Worm (Caenorhabditis elegans): ENCODE data around the gene cnk-1.

The cnk-1 gene

DNA sequence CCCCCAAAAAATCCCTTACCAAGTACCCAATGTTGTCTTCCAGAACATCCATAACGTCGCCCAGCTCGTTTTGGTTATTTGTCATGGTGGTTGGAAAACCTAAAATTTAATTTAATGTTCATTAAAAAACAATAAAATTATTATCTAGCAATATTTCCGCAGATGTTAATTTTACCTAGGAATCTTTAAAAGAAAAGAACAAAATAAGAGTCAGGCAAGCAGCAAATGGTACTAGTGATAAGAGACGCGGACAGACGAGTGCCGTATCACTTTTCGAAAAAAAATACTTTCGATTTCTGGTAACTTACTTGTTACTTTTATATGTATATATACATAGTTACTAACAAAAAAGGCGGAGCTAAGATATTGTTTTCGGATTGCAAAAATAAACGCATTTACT lies 40.0 kb downstream of the cnk-1 start, which contains the start of gene T07A5.7:
TSS of gene T07A5.7 (minus strand) at position 101 of the 400 bp plus-strand sequence.
- TF ChIP-seq ztf-23 (GFP tag; IDR thresholded peaks at IDR 0.05) (no peak), klf-2 (GFP tag; conservative IDR thresholded peaks at IDR 0.05) (no peak), med-1 (GFP tag; optimal IDR thresholded peaks at IDR 0.05; ENCODE audit: insufficient read depth) (no peak), ref-1 (GFP tag; conservative IDR thresholded peaks at IDR 0.05) (no peak), cog-1 (tag; optimal IDR thresholded peaks at IDR 0.05) (no peak), ztf-29 (GFP tag; IDR thresholded peaks at IDR 0.05) (no peak), flt-1 (GFP tag; IDR thresholded peaks at IDR 0.05) (no peak), T22C8.4 (GFP tag; IDR thresholded peaks at IDR 0.05) (no peak), tab-1 (GFP tag; IDR thresholded peaks at IDR 0.05) (no peak)

DNA sequence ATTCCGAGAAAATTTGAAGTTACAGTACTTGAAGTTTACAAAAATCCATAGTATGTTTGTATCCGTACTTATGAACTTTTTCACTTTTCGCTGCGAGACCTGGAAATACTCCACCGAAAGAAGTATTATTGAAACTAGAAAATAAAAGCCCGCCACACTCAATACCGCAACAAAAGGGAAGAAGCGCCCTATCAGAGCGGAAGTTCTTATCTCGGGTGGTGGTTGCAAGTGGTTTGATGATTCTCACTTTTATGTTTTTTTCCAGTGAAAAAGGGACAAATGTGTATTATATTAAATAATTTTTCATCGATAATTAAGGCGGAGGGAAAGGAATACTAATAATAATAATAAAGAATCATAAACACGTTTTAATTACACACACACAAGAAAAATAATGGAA lies 43.2 kb downstream of the cnk-1 start:
- TF ChIP-seq T22C8.4 (GFP tag; IDR thresholded peaks at IDR 0.05), result no peak
- no peak for TF ChIP-seq ztf-23 (GFP tag; IDR thresholded peaks at IDR 0.05)
- no peak for TF ChIP-seq tab-1 (GFP tag; IDR thresholded peaks at IDR 0.05)
- no peak for TF ChIP-seq klf-2 (GFP tag; conservative IDR thresholded peaks at IDR 0.05)
- no peak for TF ChIP-seq med-1 (GFP tag; optimal IDR thresholded peaks at IDR 0.05; ENCODE audit: insufficient read depth)
- no peak for TF ChIP-seq ref-1 (GFP tag; conservative IDR thresholded peaks at IDR 0.05)
- no peak for TF ChIP-seq ztf-29 (GFP tag; IDR thresholded peaks at IDR 0.05)
- no peak for TF ChIP-seq cog-1 (tag; optimal IDR thresholded peaks at IDR 0.05)
- no peak for TF ChIP-seq flt-1 (GFP tag; IDR thresholded peaks at IDR 0.05)

DNA sequence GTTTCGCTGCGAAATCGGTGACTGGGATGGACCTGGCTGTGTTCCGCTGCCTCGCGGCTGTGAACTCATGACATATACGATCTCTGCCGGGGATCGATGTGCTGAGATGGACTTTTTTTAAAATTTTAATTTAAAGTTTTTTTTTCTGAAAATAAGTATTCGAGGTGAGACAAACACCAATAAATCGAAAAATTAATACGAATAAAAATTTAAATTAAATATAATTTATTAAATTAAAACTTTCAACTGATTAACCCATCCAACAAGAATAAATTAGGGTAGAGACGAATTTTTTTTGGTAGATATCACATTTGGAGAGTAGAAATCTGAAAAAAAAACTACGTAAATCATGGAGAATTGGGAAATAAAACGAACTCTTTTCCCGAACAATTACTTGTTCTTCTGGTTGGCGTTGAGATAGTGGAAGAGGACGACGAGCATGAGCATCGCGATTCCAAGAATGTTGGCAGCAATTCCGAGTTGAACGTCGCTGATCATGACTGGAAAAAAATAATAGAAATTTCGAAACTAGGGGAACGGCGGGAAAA lies 47.1 kb downstream of the cnk-1 start, which contains the start of the genes unc-50 and ostf-4:
TSS of gene unc-50 (minus strand) at position 101 of the 548 bp plus-strand sequence.
TSS of gene ostf-4 (minus strand) at position 498 of the 548 bp plus-strand sequence.
- TF ChIP-seq ztf-29 (GFP tag; IDR thresholded peaks at IDR 0.05) (no peak), med-1 (GFP tag; optimal IDR thresholded peaks at IDR 0.05; ENCODE audit: insufficient read depth) (no peak), flt-1 (GFP tag; IDR thresholded peaks at IDR 0.05) (no peak), cog-1 (tag; optimal IDR thresholded peaks at IDR 0.05) (no peak), klf-2 (GFP tag; conservative IDR thresholded peaks at IDR 0.05) (no peak), T22C8.4 (GFP tag; IDR thresholded peaks at IDR 0.05) (no peak), ref-1 (GFP tag; conservative IDR thresholded peaks at IDR 0.05) (no peak), tab-1 (GFP tag; IDR thresholded peaks at IDR 0.05) (no peak), ztf-23 (GFP tag; IDR thresholded peaks at IDR 0.05) (no peak)

DNA sequence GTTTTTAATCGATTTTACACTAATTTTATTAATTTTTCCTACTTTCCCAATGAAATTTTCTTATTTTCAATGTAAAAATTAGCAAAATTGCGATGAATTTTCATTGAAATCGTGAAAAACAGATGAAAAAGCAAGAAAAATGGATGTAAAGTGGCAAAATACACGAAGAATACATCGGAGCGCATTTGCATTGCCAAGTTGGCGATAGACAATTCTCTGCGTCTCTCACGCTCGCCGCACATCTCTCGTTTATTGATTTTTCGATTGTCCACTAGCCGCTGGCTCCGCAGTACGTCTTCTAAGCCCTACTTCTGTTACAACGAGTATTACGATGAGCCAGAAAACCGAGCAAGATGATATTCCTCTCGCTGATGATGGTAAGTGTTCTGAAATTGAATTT lies 47.7 kb downstream of the cnk-1 start, which contains the start of gene unc-69:
TSS of gene unc-69 (plus strand) at position 185 of the 400 bp plus-strand sequence.
- TF ChIP-seq klf-2 (GFP tag; conservative IDR thresholded peaks at IDR 0.05), result no peak
- peak; percentile 97 for TF ChIP-seq T22C8.4 (GFP tag; IDR thresholded peaks at IDR 0.05)
- TF ChIP-seq cog-1 (tag; optimal IDR thresholded peaks at IDR 0.05), result peak; percentile 41
- no peak for TF ChIP-seq med-1 (GFP tag; optimal IDR thresholded peaks at IDR 0.05; ENCODE audit: insufficient read depth)

DNA sequence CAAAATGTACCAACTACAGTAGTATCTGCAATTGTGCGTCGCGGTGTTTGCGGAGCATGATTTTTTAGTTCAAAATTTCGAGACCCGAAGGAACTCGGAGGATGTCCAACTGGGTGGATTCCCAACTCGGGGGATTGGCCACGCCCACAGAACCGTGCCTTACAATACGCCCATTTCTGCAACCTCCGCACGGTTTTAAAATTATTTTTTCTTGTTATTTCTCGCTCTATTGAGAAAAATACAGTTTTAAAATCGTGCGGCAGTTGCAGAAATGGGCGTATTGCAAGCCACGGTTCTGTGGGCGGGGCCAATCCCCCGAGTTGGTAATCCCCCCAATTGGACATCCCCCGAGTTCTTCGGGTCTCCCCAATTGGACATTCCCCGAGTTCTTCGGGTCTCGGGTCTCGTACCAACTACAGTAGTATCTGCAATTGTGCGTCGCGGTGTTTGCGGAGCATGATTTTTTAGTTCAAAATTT lies 49.2 kb downstream of the cnk-1 start:
- 0 out of 2 replicates have a peak, but pooled peaks have one; percentile 30 for TF ChIP-seq flt-1 (GFP tag; IDR thresholded peaks at IDR 0.05)

DNA sequence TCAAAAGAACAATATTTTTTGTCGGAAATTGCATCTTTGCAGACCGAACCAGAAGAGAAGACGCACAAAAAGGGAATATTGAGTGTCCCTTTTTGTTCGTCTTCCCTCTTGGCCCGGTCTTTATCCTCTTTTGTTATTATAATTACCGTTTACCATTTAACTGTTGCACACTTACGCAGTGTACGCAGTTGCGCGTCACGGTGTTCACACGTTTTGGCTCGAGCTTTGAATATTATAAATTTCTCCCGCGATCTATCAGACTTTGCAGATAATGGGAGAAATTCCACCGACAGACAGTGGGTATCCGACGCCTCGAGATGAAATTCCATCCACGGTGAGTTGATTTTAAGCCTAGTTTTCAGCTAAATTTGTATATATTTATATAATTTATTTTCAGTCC lies 49.7 kb downstream of the cnk-1 start, which contains the start of gene sas-7:
TSS of gene sas-7 (plus strand) at position 232 of the 400 bp plus-strand sequence.
- TF ChIP-seq ztf-23 (GFP tag; IDR thresholded peaks at IDR 0.05) (no peak), cog-1 (tag; optimal IDR thresholded peaks at IDR 0.05) (no peak), tab-1 (GFP tag; IDR thresholded peaks at IDR 0.05) (no peak), ztf-29 (GFP tag; IDR thresholded peaks at IDR 0.05) (no peak), med-1 (GFP tag; optimal IDR thresholded peaks at IDR 0.05; ENCODE audit: insufficient read depth) (no peak), klf-2 (GFP tag; conservative IDR thresholded peaks at IDR 0.05) (no peak), ref-1 (GFP tag; conservative IDR thresholded peaks at IDR 0.05) (no peak), flt-1 (GFP tag; IDR thresholded peaks at IDR 0.05) (no peak), T22C8.4 (GFP tag; IDR thresholded peaks at IDR 0.05) (no peak)

DNA sequence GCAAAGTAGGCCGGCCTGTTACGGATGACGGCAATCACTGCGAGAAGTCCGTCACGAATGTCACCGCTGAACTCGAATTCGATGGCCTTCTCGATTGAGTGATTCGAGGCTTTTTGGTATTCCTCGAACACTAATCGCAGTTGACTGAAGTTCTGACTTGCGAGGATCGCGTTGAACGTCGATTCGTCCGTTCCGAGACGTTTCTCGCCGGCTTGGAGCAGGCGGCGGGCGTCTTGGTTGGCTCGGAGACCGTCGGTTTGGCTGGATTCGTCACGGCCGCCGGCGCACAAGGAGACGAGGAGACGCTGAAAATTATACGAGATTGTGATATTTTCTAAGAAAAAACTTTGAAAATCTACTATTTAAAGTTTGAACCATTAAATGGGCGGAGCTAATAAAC lies 55.3 kb downstream of the cnk-1 start:
- TF ChIP-seq T22C8.4 (GFP tag; IDR thresholded peaks at IDR 0.05), result no peak
- no peak for TF ChIP-seq tab-1 (GFP tag; IDR thresholded peaks at IDR 0.05)
- TF ChIP-seq ref-1 (GFP tag; conservative IDR thresholded peaks at IDR 0.05), result no peak
- TF ChIP-seq flt-1 (GFP tag; IDR thresholded peaks at IDR 0.05), result no peak

Data from whole organism, midembryonic.